Fruit fly (Drosophila melanogaster) whole organism, embryonic: ENCODE data around the gene CG6163.

ENCODE experiments used
- BEAF-32 ChIP-seq: fragments of 200-800 bp; sonication (Bioruptor generic); optimal IDR thresholded peaks from 3 replicates; lab custom pipeline; 2017; ENCODE audit warnings: missing biosample characterization, missing genetic modification characterization, mild to moderate bottlenecking, moderate library complexity, missing genetic modification reagents
- CG10267 ChIP-seq: fragments of 200-800 bp; sonication (Bioruptor generic); optimal IDR thresholded peaks from 2 replicates; lab custom pipeline; 2018; ENCODE audit warnings: missing biosample characterization, mild to moderate bottlenecking, missing genetic modification characterization, moderate library complexity
- CG11398 ChIP-seq: fragments of 200-800 bp; sonication (Bioruptor generic); optimal IDR thresholded peaks from 2 replicates; lab custom pipeline; 2016; ENCODE audit warnings: missing biosample characterization, missing genetic modification characterization
- CG12071 ChIP-seq: fragments of 200-800 bp; sonication (Bioruptor generic); optimal IDR thresholded peaks from 3 replicates; lab custom pipeline; 2018; ENCODE audit warnings: missing biosample characterization, mild to moderate bottlenecking, missing genetic modification characterization
- CG1233 ChIP-seq: fragments of 200-800 bp; sonication (Bioruptor generic); optimal IDR thresholded peaks from 4 replicates; lab custom pipeline; 2018; ENCODE audit warnings: missing biosample characterization, mild to moderate bottlenecking, missing genetic modification characterization
- CG12391 ChIP-seq: fragments of 200-800 bp; sonication (Bioruptor generic); optimal IDR thresholded peaks from 3 replicates; lab custom pipeline; 2018; ENCODE audit warnings: missing biosample characterization, mild to moderate bottlenecking, missing genetic modification characterization, moderate library complexity
- CG12659 ChIP-seq: fragments of 200-800 bp; sonication (Bioruptor generic); optimal IDR thresholded peaks from 3 replicates; lab custom pipeline; 2017; ENCODE audit warnings: mild to moderate bottlenecking, missing biosample characterization, missing genetic modification reagents, missing genetic modification characterization
- CG13624 ChIP-seq: fragments of 200-800 bp; sonication (Bioruptor generic); optimal IDR thresholded peaks from 2 replicates; lab custom pipeline; 2016; ENCODE audit warnings: missing biosample characterization, missing genetic modification characterization
- CG14441 ChIP-seq: fragments of 200-800 bp; sonication (Bioruptor generic); IDR thresholded peaks from 2 replicates; pipeline ENCODE4 v1.3.6; 2022; ENCODE audit warnings: missing biosample characterization, missing genetic modification characterization
- CG16815 ChIP-seq: fragments of 200-800 bp; sonication (Bioruptor generic); optimal IDR thresholded peaks from 3 replicates; lab custom pipeline; 2017; ENCODE audit warnings: missing biosample characterization, mild to moderate bottlenecking, missing genetic modification characterization
- CG17359 ChIP-seq: fragments of 200-800 bp; sonication (Bioruptor generic); optimal IDR thresholded peaks from 3 replicates; lab custom pipeline; 2018; ENCODE audit warnings: missing biosample characterization, mild to moderate bottlenecking, missing genetic modification characterization, moderate library complexity
- CG18262 ChIP-seq: fragments of 200-800 bp; optimal IDR thresholded peaks from 3 replicates; lab custom pipeline; 2019; ENCODE audit warnings: missing biosample characterization, mild to moderate bottlenecking, missing genetic modification characterization, moderate library complexity
- CG18476 ChIP-seq: fragments of 200-800 bp; sonication (Bioruptor generic); optimal IDR thresholded peaks from 2 replicates; lab custom pipeline; 2016; ENCODE audit warnings: missing biosample characterization, mild to moderate bottlenecking, missing genetic modification characterization
- CG31365 ChIP-seq: fragments of 200-800 bp; sonication (Bioruptor generic); optimal IDR thresholded peaks from 2 replicates; lab custom pipeline; 2018; ENCODE audit warnings: missing biosample characterization, mild to moderate bottlenecking, missing genetic modification characterization
- CG4730 ChIP-seq: fragments of 200-800 bp; sonication (Bioruptor generic); IDR thresholded peaks from 2 replicates; pipeline ENCODE4 v1.3.6; 2022; ENCODE audit warnings: missing biosample characterization, missing genetic modification characterization
- CG5953 ChIP-seq: fragments of 200-800 bp; sonication (Bioruptor generic); IDR thresholded peaks from 2 replicates; pipeline ENCODE4 v1.3.6; 2022; ENCODE audit warnings: missing biosample characterization, missing genetic modification characterization
- CG6689 ChIP-seq: fragments of 200-800 bp; sonication (Bioruptor generic); IDR thresholded peaks from 2 replicates; pipeline ENCODE4 v1.3.6; 2022; ENCODE audit warnings: missing biosample characterization, missing genetic modification characterization
- CG6765 ChIP-seq: fragments of 200-800 bp; sonication (Bioruptor generic); optimal IDR thresholded peaks from 3 replicates; lab custom pipeline; 2017; ENCODE audit warnings: missing biosample characterization, mild to moderate bottlenecking, missing genetic modification characterization
- CG7357 ChIP-seq: fragments of 200-800 bp; sonication (Bioruptor generic); IDR thresholded peaks from 3 replicates; pipeline ENCODE4 v1.3.6; 2022; ENCODE audit warnings: missing biosample characterization, missing genetic modification characterization
- CG7987 ChIP-seq: fragments of 200-800 bp; sonication (Bioruptor generic); optimal IDR thresholded peaks from 2 replicates; lab custom pipeline; 2018; ENCODE audit warnings: missing biosample characterization, mild to moderate bottlenecking, missing genetic modification characterization, moderate library complexity
- CG9215 ChIP-seq: fragments of 200-800 bp; sonication (Bioruptor generic); IDR thresholded peaks from 2 replicates; pipeline ENCODE4 v1.3.6; 2022; ENCODE audit warnings: missing biosample characterization, missing genetic modification characterization
- D19B ChIP-seq: fragments of 200-800 bp; sonication (Bioruptor generic); optimal IDR thresholded peaks from 2 replicates; lab custom pipeline; 2017; ENCODE audit warnings: missing biosample characterization, mild to moderate bottlenecking, missing genetic modification characterization
- ERR ChIP-seq: fragments of 200-800 bp; sonication (Bioruptor generic); optimal IDR thresholded peaks from 2 replicates; lab custom pipeline; 2016; ENCODE audit warnings: missing biosample characterization, missing genetic modification characterization
- GATAe ChIP-seq: fragments of 200-800 bp; sonication (Bioruptor generic); conservative IDR thresholded peaks from 2 replicates; pipeline ENCODE4 v1.3.6; 2022; ENCODE audit warnings: missing biosample characterization, missing genetic modification characterization
- Hr51 ChIP-seq, 2 experiments: fragments of 200-800 bp; sonication (Bioruptor generic); optimal IDR thresholded peaks; 2 replicates in 1 of 2; 3 replicates in 1 of 2; lab custom pipeline; 2016 to 2018; ENCODE audit warnings: missing biosample characterization in 2 of 2, missing genetic modification characterization in 2 of 2, mild to moderate bottlenecking in 1 of 2, moderate library complexity in 1 of 2
- Nf-YB ChIP-seq: fragments of 200-800 bp; sonication (Bioruptor generic); optimal IDR thresholded peaks from 3 replicates; lab custom pipeline; 2019; ENCODE audit warnings: missing biosample characterization, mild to moderate bottlenecking, missing genetic modification characterization, moderate library complexity
- Nf-YC ChIP-seq: fragments of 200-800 bp; optimal IDR thresholded peaks from 3 replicates; lab custom pipeline; 2019; ENCODE audit warnings: missing biosample characterization, mild to moderate bottlenecking, missing genetic modification characterization, moderate library complexity
- bbx ChIP-seq: fragments of 200-800 bp; sonication (Bioruptor generic); IDR thresholded peaks from 2 replicates; pipeline ENCODE4 v1.3.6; 2022; ENCODE audit warnings: missing biosample characterization, missing genetic modification characterization; ENCODE audit not compliant: partially characterized antibody
- dmrt99B ChIP-seq: fragments of 200-800 bp; sonication (Bioruptor generic); optimal IDR thresholded peaks from 2 replicates; lab custom pipeline; 2018; ENCODE audit warnings: missing biosample characterization, mild to moderate bottlenecking, missing genetic modification characterization, moderate library complexity
- gcm ChIP-seq: fragments of 200-800 bp; sonication (Bioruptor generic); optimal IDR thresholded peaks from 2 replicates; lab custom pipeline; 2019; ENCODE audit warnings: missing biosample characterization, mild to moderate bottlenecking, missing genetic modification characterization, moderate library complexity
- gem ChIP-seq: fragments of 200-800 bp; sonication (Bioruptor generic); optimal IDR thresholded peaks from 2 replicates; lab custom pipeline; 2019; ENCODE audit warnings: missing biosample characterization, mild to moderate bottlenecking, missing genetic modification characterization, moderate library complexity
- gfzf ChIP-seq: fragments of 200-800 bp; sonication (Bioruptor generic); optimal IDR thresholded peaks from 2 replicates; lab custom pipeline; 2016; ENCODE audit warnings: missing biosample characterization, mild to moderate bottlenecking, missing genetic modification characterization, moderate library complexity
- hkb ChIP-seq, 2 experiments: fragments of 200-800 bp in 1 of 2; fragments of >200 bp in 1 of 2; sonication (Bioruptor generic) in 1 of 2; IDR thresholded peaks in 1 of 2; optimal IDR thresholded peaks in 1 of 2; 2 replicates each; pipeline versions ENCODE4 v1.3.6 to Lab custom; 2017 to 2022; ENCODE audit warnings: missing biosample characterization in 1 of 2, missing genetic modification characterization in 1 of 2
- jigr1 ChIP-seq: fragments of 200-800 bp; sonication (Bioruptor generic); IDR thresholded peaks from 3 replicates; pipeline ENCODE4 v1.3.6; 2022; ENCODE audit warnings: missing biosample characterization, missing genetic modification characterization
- knrl ChIP-seq: fragments of 200-800 bp; sonication (Bioruptor generic); IDR thresholded peaks from 3 replicates; pipeline ENCODE4 v1.3.6; 2022; ENCODE audit warnings: missing biosample characterization, missing genetic modification characterization; ENCODE audit not compliant: partially characterized antibody
- lilli ChIP-seq: fragments of 200-800 bp; sonication (Bioruptor generic); optimal IDR thresholded peaks from 3 replicates; lab custom pipeline; 2016; ENCODE audit warnings: missing biosample characterization, missing genetic modification characterization
- phol ChIP-seq: fragments of 200-800 bp; sonication (Bioruptor generic); optimal IDR thresholded peaks from 3 replicates; lab custom pipeline; 2018; ENCODE audit warnings: missing biosample characterization, mild to moderate bottlenecking, missing genetic modification characterization, moderate library complexity
- row ChIP-seq: fragments of 200-800 bp; sonication (Bioruptor generic); IDR thresholded peaks from 3 replicates; pipeline ENCODE4 v1.3.6; 2022; ENCODE audit warnings: missing biosample characterization, missing genetic modification characterization
- seq ChIP-seq: fragments of 200-800 bp; sonication (Bioruptor generic); IDR thresholded peaks from 2 replicates; pipeline ENCODE4 v1.3.6; 2022; ENCODE audit warnings: missing biosample characterization, missing genetic modification characterization
- sim ChIP-seq: fragments of 200-800 bp; sonication (Bioruptor generic); IDR thresholded peaks from 2 replicates; pipeline ENCODE4 v1.3.6; 2022; ENCODE audit warnings: missing biosample characterization, missing genetic modification characterization
- sisA ChIP-seq: fragments of 200-800 bp; sonication (Bioruptor generic); IDR thresholded peaks from 2 replicates; pipeline ENCODE4 v1.3.6; 2022; ENCODE audit warnings: missing biosample characterization, missing genetic modification characterization
- sr ChIP-seq: fragments of 200-800 bp; sonication (Bioruptor generic); IDR thresholded peaks from 3 replicates; pipeline ENCODE4 v1.3.6; 2022; ENCODE audit warnings: missing biosample characterization, missing genetic modification characterization
- stc ChIP-seq: fragments of 200-800 bp; sonication (Bioruptor generic); IDR thresholded peaks from 2 replicates; pipeline ENCODE4 v1.3.6; 2022; ENCODE audit warnings: missing biosample characterization, missing genetic modification characterization
- sug ChIP-seq: fragments of 200-800 bp; optimal IDR thresholded peaks from 2 replicates; lab custom pipeline; 2019; ENCODE audit warnings: missing biosample characterization, mild to moderate bottlenecking, missing genetic modification characterization, moderate library complexity
- tgo ChIP-seq: fragments of 200-800 bp; sonication (Bioruptor generic); IDR thresholded peaks from 3 replicates; pipeline ENCODE4 v1.3.6; 2022; ENCODE audit warnings: missing biosample characterization, missing genetic modification characterization
- toy ChIP-seq: fragments of 200-800 bp; sonication (Bioruptor generic); IDR thresholded peaks from 2 replicates; pipeline ENCODE4 v1.3.6; 2022; ENCODE audit warnings: missing biosample characterization, missing genetic modification characterization
- trh ChIP-seq: fragments of 200-800 bp; sonication (Bioruptor generic); optimal IDR thresholded peaks from 2 replicates; lab custom pipeline; 2016; ENCODE audit warnings: missing biosample characterization, missing genetic modification characterization
- tx ChIP-seq: fragments of 200-800 bp; sonication (Bioruptor generic); optimal IDR thresholded peaks from 2 replicates; lab custom pipeline; 2016; ENCODE audit warnings: missing biosample characterization, missing genetic modification characterization
- usp ChIP-seq: fragments of >200 bp; optimal IDR thresholded peaks from 2 replicates; lab custom pipeline; 2017; ENCODE audit warnings: missing biosample characterization, missing genetic modification characterization
- zfh2 ChIP-seq: fragments of 200-800 bp; sonication (Bioruptor generic); optimal IDR thresholded peaks from 2 replicates; lab custom pipeline; 2016; ENCODE audit warnings: missing biosample characterization, missing genetic modification characterization

Gene CG6163

DNA sequence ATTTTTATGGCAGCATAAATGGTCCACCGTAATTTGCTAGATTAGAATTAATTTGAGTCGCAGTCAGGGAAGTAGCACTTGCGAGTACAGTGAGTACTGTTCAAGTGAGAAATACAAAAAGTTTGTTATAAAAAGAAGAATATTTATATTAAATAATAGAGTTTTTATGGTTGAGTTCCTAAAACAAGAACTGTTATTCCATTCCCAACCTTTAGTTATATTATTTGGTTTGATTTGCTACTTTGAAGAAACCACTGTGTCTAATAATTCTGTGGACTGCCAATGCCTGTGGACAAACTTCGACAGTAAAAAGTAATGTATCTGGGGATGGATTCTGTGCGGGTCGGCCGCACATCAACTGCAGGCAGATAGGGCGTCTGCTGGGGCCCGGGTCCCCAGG, 3.1 kb upstream of the CG6163 start (continued):
- TF ChIP-seq bbx (GFP tag; lab: Robert Waterston, UW) (no peak), hkb (optimal IDR thresholded peaks at IDR 0.05; lab: Kevin White, UChicago) (no peak), hkb (GFP tag; IDR thresholded peaks at IDR 0.05; lab: Robert Waterston, UW) (peak; percentile 46; the same call in 1 of the 2 replicates), BEAF-32 (GFP tag; lab: Kevin White, UChicago) (no peak), CG12391 (tag; lab: Kevin White, UChicago) (peak; percentile 35), CG17359 (tag; lab: Kevin White, UChicago) (peak; percentile 10), lilli (GFP tag; lab: Kevin White, UChicago) (peak; percentile 15), sim (GFP tag; lab: Robert Waterston, UW) (0 out of 2 replicates have a peak, but pooled peaks have one; percentile 13), CG6689 (GFP tag; lab: Robert Waterston, UW) (0 out of 2 replicates have a peak, but pooled peaks have one; percentile 34), trh (no peak), CG14441 (peak; percentile 55), gcm (GFP tag; lab: Kevin White, UChicago) (peak; percentile 37), CG7987 (no peak), D19B (GFP tag; lab: Kevin White, UChicago) (peak; percentile 21), CG18476 (no peak), tx (GFP tag; lab: Kevin White, UChicago) (no peak), toy (GFP tag; lab: Robert Waterston, UW) (no peak), CG6765 (GFP tag; lab: Kevin White, UChicago) (no peak), usp (GFP tag; lab: Kevin White, UChicago) (no peak), CG4730 (GFP tag; lab: Robert Waterston, UW) (no peak; the same call in 1 of the 2 replicates), CG1233 (GFP tag; lab: Kevin White, UChicago) (no peak), gfzf (GFP tag; lab: Kevin White, UChicago) (no peak), CG18262 (peak; percentile 36), Nf-YB (no peak), CG12071 (GFP tag; lab: Kevin White, UChicago) (no peak), sisA (GFP tag; lab: Robert Waterston, UW) (peak; percentile 27; the same call in 1 of the 2 replicates), CG11398 (no peak), gem (tag; lab: Kevin White, UChicago) (peak; percentile 43), CG5953 (GFP tag; lab: Robert Waterston, UW) (no peak), zfh2 (GFP tag; lab: Kevin White, UChicago) (no peak), ERR (GFP tag; lab: Kevin White, UChicago) (no peak), Hr51 (GFP tag; optimal IDR thresholded peaks at IDR 0.05; lab: Kevin White, UChicago) (peak in 1 of 2 experiments; percentile 32), CG7357 (no peak), stc (GFP tag; lab: Robert Waterston, UW) (peak; percentile 19; the same call in 1 of the 2 replicates), CG16815 (GFP tag; lab: Kevin White, UChicago) (no peak), jigr1 (GFP tag; lab: Robert Waterston, UW) (no peak), row (GFP tag; lab: Robert Waterston, UW) (peak; percentile 74), seq (0 out of 2 replicates have a peak, but pooled peaks have one; percentile 27), tgo (peak; percentile 60), CG31365 (tag; lab: Kevin White, UChicago) (no peak), CG13624 (GFP tag; lab: Kevin White, UChicago) (no peak), CG12659 (no peak), phol (tag; lab: Kevin White, UChicago) (peak; percentile 38), sr (no peak), CG10267 (tag; lab: Kevin White, UChicago) (peak; percentile 5), CG9215 (GFP tag; lab: Robert Waterston, UW) (peak; percentile 37; the same call in 1 of the 2 replicates), Nf-YC (no peak), knrl (GFP tag; lab: Robert Waterston, UW) (no peak), dmrt99B (tag; lab: Kevin White, UChicago) (peak; percentile 59), sug (tag; lab: Kevin White, UChicago) (no peak), GATAe (GFP tag; lab: Robert Waterston, UW) (no peak)
